Worm (Caenorhabditis elegans) whole organism, L3 larva: ENCODE results near the gene K06A4.10.
A peak's percentile ranks its signal among the peaks of the same experiment; 100 is the strongest.

Experiments
- R02D3.7 ChIP-seq: fragments of 150-350 bp; optimal IDR thresholded peaks from 2 replicates; lab custom pipeline; 2014; ENCODE audit warnings: missing biosample characterization, missing genetic modification characterization
- ama-1 ChIP-seq: fragments of 150-350 bp; optimal IDR thresholded peaks from 2 replicates; lab custom pipeline; 2018
- ceh-16 ChIP-seq: sonication (generic microtip); optimal IDR thresholded peaks from 2 replicates; lab custom pipeline; 2017; ENCODE audit warnings: missing biosample characterization, missing genetic modification characterization
- ceh-28 ChIP-seq: fragments of 150-350 bp; optimal IDR thresholded peaks from 2 replicates; lab custom pipeline; 2014; ENCODE audit warnings: missing biosample characterization, missing genetic modification reagents, missing genetic modification characterization
- ceh-82 ChIP-seq: fragments of 150-350 bp; optimal IDR thresholded peaks from 2 replicates; lab custom pipeline; 2014; ENCODE audit warnings: missing biosample characterization, missing genetic modification characterization
- ceh-9 ChIP-seq: sonication (generic microtip); optimal IDR thresholded peaks from 2 replicates; lab custom pipeline; 2018; ENCODE audit warnings: missing biosample characterization, missing genetic modification characterization
- elt-1 ChIP-seq: fragments of 150-350 bp; optimal IDR thresholded peaks from 2 replicates; lab custom pipeline; 2014; ENCODE audit warnings: missing biosample characterization, missing genetic modification characterization
- elt-2 ChIP-seq: sonication (generic microtip); optimal IDR thresholded peaks from 2 replicates; lab custom pipeline; 2016; ENCODE audit warnings: missing genetic modification reagents, mild to moderate bottlenecking, missing genetic modification characterization, missing compliant biosample characterization
- elt-3 ChIP-seq, 3 experiments: fragments of 150-350 bp in 1 of 3; sonication (generic microtip) in 2 of 3; optimal IDR thresholded peaks; 2 replicates in 2 of 3; 4 replicates in 1 of 3; lab custom pipeline; 2014 to 2017; ENCODE audit warnings: missing biosample characterization in 3 of 3, missing genetic modification characterization in 3 of 3
- eor-1 ChIP-seq, 2 experiments: fragments of 150-350 bp; optimal IDR thresholded peaks; 2 replicates each; lab custom pipeline; 2014 to 2018; ENCODE audit warnings: missing biosample characterization in 2 of 2, missing genetic modification characterization in 2 of 2
- fkh-10 ChIP-seq: sonication (generic microtip); optimal IDR thresholded peaks from 2 replicates; lab custom pipeline; 2017; ENCODE audit warnings: missing biosample characterization, missing genetic modification reagents, missing genetic modification characterization
- fkh-2 ChIP-seq: fragments of 150-350 bp; optimal IDR thresholded peaks from 2 replicates; lab custom pipeline; 2014; ENCODE audit warnings: missing biosample characterization, missing genetic modification reagents, missing genetic modification characterization
- fos-1 ChIP-seq: fragments of 150-350 bp; optimal IDR thresholded peaks from 2 replicates; lab custom pipeline; 2014; ENCODE audit warnings: missing biosample characterization, missing genetic modification characterization
- jun-1 ChIP-seq: fragments of 150-350 bp; optimal IDR thresholded peaks from 2 replicates; lab custom pipeline; 2014; ENCODE audit warnings: missing biosample characterization, missing genetic modification reagents, missing genetic modification characterization
- lin-39 ChIP-seq: fragments of 150-350 bp; optimal IDR thresholded peaks from 2 replicates; lab custom pipeline; 2018; ENCODE audit warnings: missing biosample characterization, missing genetic modification reagents, missing genetic modification characterization
- lsy-12 ChIP-seq: sonication (generic microtip); optimal IDR thresholded peaks from 2 replicates; lab custom pipeline; 2016; ENCODE audit warnings: mild to moderate bottlenecking, missing genetic modification characterization, missing compliant biosample characterization
- mml-1 ChIP-seq: fragments of 150-350 bp; sonication (generic microtip); optimal IDR thresholded peaks from 3 replicates; lab custom pipeline; 2014; ENCODE audit warnings: missing biosample characterization, missing genetic modification characterization
- nfya-1 ChIP-seq: sonication (generic microtip); optimal IDR thresholded peaks from 2 replicates; lab custom pipeline; 2017; ENCODE audit warnings: missing genetic modification characterization, mild to moderate bottlenecking, missing compliant biosample characterization, antibody characterized with exemption, moderate library complexity; ENCODE audit not compliant: insufficient read depth
- nhr-12 ChIP-seq: fragments of 150-350 bp; optimal IDR thresholded peaks from 2 replicates; lab custom pipeline; 2014; ENCODE audit warnings: missing biosample characterization, missing genetic modification characterization
- nhr-23 ChIP-seq: fragments of 150-350 bp; optimal IDR thresholded peaks from 2 replicates; lab custom pipeline; 2014; ENCODE audit warnings: missing biosample characterization, missing genetic modification reagents, missing genetic modification characterization
- nhr-237 ChIP-seq: fragments of 150-350 bp; optimal IDR thresholded peaks from 2 replicates; lab custom pipeline; 2014; ENCODE audit warnings: missing biosample characterization, missing genetic modification characterization
- nhr-25 ChIP-seq: sonication (generic microtip); optimal IDR thresholded peaks from 2 replicates; lab custom pipeline; 2017; ENCODE audit warnings: missing biosample characterization, missing genetic modification characterization
- nhr-43 ChIP-seq: sonication (generic microtip); optimal IDR thresholded peaks from 2 replicates; lab custom pipeline; 2016; ENCODE audit warnings: mild to moderate bottlenecking, missing genetic modification characterization, missing compliant biosample characterization; ENCODE audit not compliant: poor library complexity, severe bottlenecking
- nhr-67 ChIP-seq: fragments of 150-350 bp; optimal IDR thresholded peaks from 2 replicates; lab custom pipeline; 2014; ENCODE audit warnings: missing biosample characterization, missing genetic modification characterization
- nhr-76 ChIP-seq: fragments of 150-350 bp; sonication (generic microtip); optimal IDR thresholded peaks from 5 replicates; lab custom pipeline; 2014; ENCODE audit warnings: missing biosample characterization, missing genetic modification characterization
- pqm-1 ChIP-seq: fragments of 150-350 bp; optimal IDR thresholded peaks from 2 replicates; lab custom pipeline; 2017; ENCODE audit warnings: missing biosample characterization, missing genetic modification characterization, inconsistent platforms
- skn-1 ChIP-seq: fragments of 150-350 bp; optimal IDR thresholded peaks from 2 replicates; lab custom pipeline; 2014; ENCODE audit warnings: missing biosample characterization, missing genetic modification characterization
- snpc-4 ChIP-seq: fragments of 150-350 bp; optimal IDR thresholded peaks from 2 replicates; lab custom pipeline; 2014; ENCODE audit warnings: missing biosample characterization, missing genetic modification characterization
- tbx-2 ChIP-seq: sonication (generic microtip); optimal IDR thresholded peaks from 2 replicates; lab custom pipeline; 2016; ENCODE audit warnings: mild to moderate bottlenecking, missing genetic modification characterization, missing compliant biosample characterization
- zag-1 ChIP-seq: fragments of 150-350 bp; optimal IDR thresholded peaks from 2 replicates; lab custom pipeline; 2014; ENCODE audit warnings: missing biosample characterization, missing genetic modification characterization

Gene K06A4.10

ce11 chrV:9527984-9528383 lies 38.4 kb upstream of the K06A4.10 start:
- TF ChIP-seq fkh-10 (GFP tag; lab: Kevin White, UChicago), result no peak
- TF ChIP-seq snpc-4 (tag; lab: Kevin White, UChicago), result no peak
- TF ChIP-seq nhr-237 (tag; lab: Kevin White, UChicago), result no peak
- no peak for TF ChIP-seq nhr-23 (tag; lab: Kevin White, UChicago)
- no peak for TF ChIP-seq nhr-76 (tag; lab: Kevin White, UChicago)
- TF ChIP-seq tbx-2 (tag; lab: Kevin White, UChicago), result no peak
- no peak for TF ChIP-seq R02D3.7

- TF ChIP-seq elt-2 (peak; percentile 56), pqm-1 (peak; percentile 59), mml-1 (tag; lab: Kevin White, UChicago) (no peak), eor-1 (tag; optimal IDR thresholded peaks at IDR 0.05; lab: Kevin White, UChicago) (no peak)
Measured at ce11 chrV:9527337-9527736, 37.7 kb upstream of the K06A4.10 start.

ce11 chrV:9526470-9526869 lies 36.9 kb upstream of the K06A4.10 start, which contains the start of gene C50F4.1:
C50F4.1 (plus strand) TSS chrV:9526793.
- TF ChIP-seq lin-39 (tag; lab: Kevin White, UChicago) (no peak), elt-2 (peak; percentile 79), pqm-1 (peak; percentile 80)

- TF ChIP-seq nhr-67 (tag; lab: Kevin White, UChicago) (no peak), R02D3.7 (no peak), nhr-23 (tag; lab: Kevin White, UChicago) (no peak), nhr-12 (tag; lab: Kevin White, UChicago) (no peak), jun-1 (tag; lab: Kevin White, UChicago) (no peak), elt-1 (tag; lab: Kevin White, UChicago) (no peak), ceh-16 (tag; lab: Kevin White, UChicago) (no peak), fkh-2 (tag; lab: Kevin White, UChicago) (no peak), ceh-28 (no peak), elt-3 (tag; optimal IDR thresholded peaks at IDR 0.05; lab: Kevin White, UChicago) (no peak), fos-1 (tag; lab: Kevin White, UChicago) (no peak), ama-1 (lab: Kevin White, UChicago) (no peak), ceh-82 (no peak)
Measured at ce11 chrV:9524099-9524498, 34.5 kb upstream of the K06A4.10 start, which contains the start of gene C50F4.9. C50F4.9 (minus strand) TSS chrV:9524199.

- TF ChIP-seq ceh-82 (no peak), nhr-23 (tag; lab: Kevin White, UChicago) (no peak), nhr-67 (tag; lab: Kevin White, UChicago) (no peak), R02D3.7 (no peak), zag-1 (tag; lab: Kevin White, UChicago) (no peak), nfya-1 (tag; lab: Kevin White, UChicago) (no peak), snpc-4 (tag; lab: Kevin White, UChicago) (no peak), skn-1 (tag; lab: Kevin White, UChicago) (no peak)
Measured at ce11 chrV:9521697-9522096, 32.1 kb upstream of the K06A4.10 start.

DNA sequence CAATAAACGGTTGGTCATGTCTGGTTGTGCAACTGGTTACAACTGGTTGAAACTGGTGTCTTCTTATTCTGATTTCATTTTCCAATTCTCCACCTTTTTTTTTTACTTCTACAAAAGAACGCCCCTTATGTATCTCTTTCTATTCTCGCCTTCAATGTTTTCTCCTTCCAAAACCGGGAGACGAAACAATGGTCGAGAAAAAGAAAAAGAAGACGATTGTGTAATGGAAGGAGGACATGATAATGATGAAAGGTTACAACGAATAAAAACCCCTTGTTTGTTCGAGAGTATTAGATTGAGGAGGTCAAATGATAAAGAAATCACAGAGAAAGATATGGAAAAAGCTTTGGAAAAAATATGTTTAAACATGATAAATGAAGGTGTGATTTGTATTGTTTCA lies 29.2 kb upstream of the K06A4.10 start, which contains the start of gene C50F4.8:
C50F4.8 (minus strand) TSS at position 28 of the 400 bp plus-strand sequence.
- TF ChIP-seq ama-1 (lab: Kevin White, UChicago) (peak; percentile 37), ceh-28 (no peak), R02D3.7 (no peak), nhr-23 (tag; lab: Kevin White, UChicago) (peak; percentile 55)

- TF ChIP-seq nhr-25 (peak; percentile 26), elt-3 (tag; optimal IDR thresholded peaks at IDR 0.05; lab: Kevin White, UChicago) (peak in 2 of 3 experiments; percentile 41 to 56), jun-1 (tag; lab: Kevin White, UChicago) (peak; percentile 69), lsy-12 (peak; percentile 20), nhr-23 (tag; lab: Kevin White, UChicago) (peak; percentile 86), mml-1 (tag; lab: Kevin White, UChicago) (no peak), pqm-1 (peak; percentile 88), nhr-43 (tag; lab: Kevin White, UChicago) (peak; percentile 68), ceh-9 (tag; lab: Kevin White, UChicago) (no peak), elt-2 (peak; percentile 51)
- TF ChIP-seq, all 47 proteins: peak for 8
Measured at ce11 chrV:9516280-9516679, 26.7 kb upstream of the K06A4.10 start.
